Fruit fly (Drosophila melanogaster): ENCODE results near the gene CG4701.

CG4701 gene

dm6 chr2L:14796542-14796941 lies 30.8 kb downstream of the CG4701 start, which contains the start of gene CG18420:
Gene CG18420, minus strand, starts transcription at chr2L:14796642.
- TF ChIP-seq CG14655 (GFP tag; optimal IDR thresholded peaks at IDR 0.05) (no peak), gl (tag; optimal IDR thresholded peaks at IDR 0.05) (no peak), Pif1B (GFP tag; optimal IDR thresholded peaks at IDR 0.05) (no peak), fd96Ca (GFP tag; IDR thresholded peaks at IDR 0.05) (no peak), CG32121 (GFP tag; IDR thresholded peaks at IDR 0.05) (no peak), EcR (GFP tag; optimal IDR thresholded peaks at IDR 0.05) (no peak), D1 (tag; optimal IDR thresholded peaks at IDR 0.05) (no peak), CG4496 (GFP tag; IDR thresholded peaks at IDR 0.05) (no peak), CG13204 (GFP tag; optimal IDR thresholded peaks at IDR 0.05) (no peak), rn (GFP tag; IDR thresholded peaks at IDR 0.05) (no peak), CG8301 (tag; optimal IDR thresholded peaks at IDR 0.05) (no peak)

DNA sequence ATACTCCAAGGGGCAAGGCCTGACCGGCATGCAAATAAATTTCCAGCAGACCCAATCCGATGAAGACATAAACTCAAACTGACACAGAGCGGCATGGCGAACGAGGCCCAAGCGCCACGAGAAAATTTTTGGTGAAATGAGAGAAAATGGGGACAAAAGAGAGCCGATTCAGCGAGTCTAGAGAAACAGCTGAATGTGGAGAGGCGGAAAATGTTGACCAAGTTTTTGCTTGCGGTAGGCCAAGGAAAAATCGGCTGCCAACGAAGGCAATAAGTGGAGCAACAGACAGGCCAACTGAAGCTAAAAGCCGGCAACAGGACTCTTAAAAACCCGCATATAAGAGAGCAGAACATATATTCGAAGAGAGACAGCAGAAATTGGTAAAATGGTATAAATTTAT lies 31.8 kb downstream of the CG4701 start:
- TF ChIP-seq Snoo (tag; optimal IDR thresholded peaks at IDR 0.05) = no peak
- TF ChIP-seq CG13204 (GFP tag; optimal IDR thresholded peaks at IDR 0.05) = no peak
- no peak for TF ChIP-seq Pif1B (GFP tag; optimal IDR thresholded peaks at IDR 0.05)
- TF ChIP-seq CG10348 (GFP tag; IDR thresholded peaks at IDR 0.05) = no peak
- no peak for TF ChIP-seq Ets98B (GFP tag; IDR thresholded peaks at IDR 0.05)
- no peak for TF ChIP-seq CG8159 (tag; optimal IDR thresholded peaks at IDR 0.05)
- TF ChIP-seq CG14655 (GFP tag; optimal IDR thresholded peaks at IDR 0.05) = no peak
- TF ChIP-seq CG8301 (tag; optimal IDR thresholded peaks at IDR 0.05) = no peak
- no peak for TF ChIP-seq CG17806 (tag; optimal IDR thresholded peaks at IDR 0.05)
- TF ChIP-seq EcR (GFP tag; optimal IDR thresholded peaks at IDR 0.05) = no peak
- no peak for TF ChIP-seq CG32121 (GFP tag; IDR thresholded peaks at IDR 0.05)
- TF ChIP-seq gl (tag; optimal IDR thresholded peaks at IDR 0.05) = no peak
- no peak for TF ChIP-seq D1 (tag; optimal IDR thresholded peaks at IDR 0.05)
- TF ChIP-seq CG4496 (GFP tag; IDR thresholded peaks at IDR 0.05) = no peak
- TF ChIP-seq fd96Ca (GFP tag; IDR thresholded peaks at IDR 0.05) = no peak
- TF ChIP-seq Pif1A (GFP tag; optimal IDR thresholded peaks at IDR 0.05) = no peak
- TF ChIP-seq CG15710 (tag; optimal IDR thresholded peaks at IDR 0.05) = no peak

DNA sequence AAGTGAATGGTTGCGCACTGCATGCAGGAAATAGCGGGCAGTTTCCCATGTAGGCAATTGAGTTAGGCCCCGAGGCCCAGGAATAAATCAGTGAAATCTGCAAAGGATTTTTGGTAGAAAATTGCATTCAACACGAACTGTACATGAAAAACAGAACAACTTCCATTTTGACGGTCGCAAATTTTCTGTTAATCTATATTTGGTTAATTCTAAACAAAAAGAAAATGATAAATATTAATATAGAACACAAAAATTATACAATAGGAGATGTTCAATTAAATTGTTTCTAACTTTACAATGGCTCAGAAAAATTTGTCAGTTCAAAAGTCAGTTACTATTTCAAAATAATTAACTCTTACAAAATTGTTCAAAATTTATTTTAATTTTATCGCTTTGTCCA lies 36.3 kb downstream of the CG4701 start, which contains the start of gene CG33308:
TSS of gene CG33308 (plus strand) at position 301 of the 400 bp plus-strand sequence.
- TF ChIP-seq CG8159 (tag; optimal IDR thresholded peaks at IDR 0.05) (no peak), D1 (tag; optimal IDR thresholded peaks at IDR 0.05) (no peak), fd96Ca (GFP tag; IDR thresholded peaks at IDR 0.05) (no peak), CG34367 (tag; optimal IDR thresholded peaks at IDR 0.05) (no peak), CG17806 (tag; optimal IDR thresholded peaks at IDR 0.05) (no peak), CG13204 (GFP tag; optimal IDR thresholded peaks at IDR 0.05) (no peak), CG14655 (GFP tag; optimal IDR thresholded peaks at IDR 0.05) (no peak), EcR (GFP tag; optimal IDR thresholded peaks at IDR 0.05) (no peak), CG4496 (GFP tag; IDR thresholded peaks at IDR 0.05) (no peak), CG10348 (GFP tag; IDR thresholded peaks at IDR 0.05) (no peak), Pif1B (GFP tag; optimal IDR thresholded peaks at IDR 0.05) (no peak), Pif1A (GFP tag; optimal IDR thresholded peaks at IDR 0.05) (no peak), CG32121 (GFP tag; IDR thresholded peaks at IDR 0.05) (no peak), CG12605 (GFP tag; IDR thresholded peaks at IDR 0.05) (no peak), Ets98B (GFP tag; IDR thresholded peaks at IDR 0.05) (no peak)

DNA sequence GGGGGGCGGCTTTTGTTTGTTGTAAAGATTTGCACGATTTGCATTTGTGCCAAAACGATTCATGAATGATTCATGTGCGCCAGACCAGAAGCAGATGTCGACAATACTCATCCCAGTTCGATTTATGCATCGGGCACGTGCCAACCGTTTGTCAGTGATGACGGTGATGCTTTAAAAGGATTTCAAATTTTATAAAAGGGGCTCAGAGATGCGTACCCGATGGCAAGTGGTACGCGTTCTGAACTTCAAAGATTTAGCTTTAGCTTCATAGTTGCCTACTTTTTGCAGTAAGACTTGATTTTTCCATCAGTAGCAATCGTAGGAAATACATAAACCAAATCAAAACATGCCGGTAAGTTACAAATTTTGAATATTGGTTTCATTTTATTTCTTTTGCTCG lies 44.8 kb downstream of the CG4701 start, which contains the start of gene CG33309:
TSS of gene CG33309 (plus strand) at position 301 of the 400 bp plus-strand sequence.
- no peak for TF ChIP-seq Snoo (tag; optimal IDR thresholded peaks at IDR 0.05)
- TF ChIP-seq CG4496 (GFP tag; IDR thresholded peaks at IDR 0.05) = no peak
- no peak for TF ChIP-seq EcR (GFP tag; optimal IDR thresholded peaks at IDR 0.05)
- no peak for TF ChIP-seq CG9948 (tag; optimal IDR thresholded peaks at IDR 0.05)
- TF ChIP-seq CG8159 (tag; optimal IDR thresholded peaks at IDR 0.05) = no peak
- TF ChIP-seq Pif1B (GFP tag; optimal IDR thresholded peaks at IDR 0.05) = no peak
- TF ChIP-seq rn (GFP tag; IDR thresholded peaks at IDR 0.05) = no peak
- no peak for TF ChIP-seq CG14655 (GFP tag; optimal IDR thresholded peaks at IDR 0.05)
- no peak for TF ChIP-seq CG12605 (GFP tag; IDR thresholded peaks at IDR 0.05)
- TF ChIP-seq CG10348 (GFP tag; IDR thresholded peaks at IDR 0.05) = no peak
- no peak for TF ChIP-seq gl (tag; optimal IDR thresholded peaks at IDR 0.05)
- no peak for TF ChIP-seq fd96Ca (GFP tag; IDR thresholded peaks at IDR 0.05)
- TF ChIP-seq Ets98B (GFP tag; IDR thresholded peaks at IDR 0.05) = no peak
- TF ChIP-seq CG17806 (tag; optimal IDR thresholded peaks at IDR 0.05) = no peak
- TF ChIP-seq CG32121 (GFP tag; IDR thresholded peaks at IDR 0.05) = no peak
- TF ChIP-seq Pif1A (GFP tag; optimal IDR thresholded peaks at IDR 0.05) = no peak
- TF ChIP-seq D1 (tag; optimal IDR thresholded peaks at IDR 0.05) = no peak
